Fruit fly (Drosophila melanogaster) whole organism, embryonic: Measurements from ENCODE around the gene NT1.

ENCODE experiments used
- Ada2b ChIP-seq: fragments of 200-800 bp; sonication (Bioruptor generic); IDR thresholded peaks from 2 replicates; pipeline ENCODE4 v1.3.6; 2022; ENCODE audit warnings: missing biosample characterization, missing genetic modification characterization
- Blimp-1 ChIP-seq: fragments of 200-800 bp; sonication (Bioruptor generic); optimal IDR thresholded peaks from 3 replicates; lab custom pipeline; 2018; ENCODE audit warnings: missing biosample characterization, missing genetic modification characterization, mild to moderate bottlenecking, moderate library complexity, missing genetic modification reagents
- CG10209 ChIP-seq: fragments of 200-800 bp; sonication (Bioruptor generic); optimal IDR thresholded peaks from 3 replicates; lab custom pipeline; 2017; ENCODE audit warnings: missing biosample characterization, mild to moderate bottlenecking, missing genetic modification characterization, missing genetic modification reagents
- CG1024 ChIP-seq: fragments of 200-800 bp; sonication (Bioruptor generic); IDR thresholded peaks from 2 replicates; pipeline ENCODE4 v1.3.6; 2022; ENCODE audit warnings: missing biosample characterization, missing genetic modification characterization
- CG10462 ChIP-seq: fragments of 200-800 bp; sonication (Bioruptor generic); optimal IDR thresholded peaks from 2 replicates; lab custom pipeline; 2016; ENCODE audit warnings: missing biosample characterization, missing genetic modification characterization
- CG10565 ChIP-seq: fragments of 200-800 bp; sonication (Bioruptor generic); optimal IDR thresholded peaks from 3 replicates; lab custom pipeline; 2016; ENCODE audit warnings: missing biosample characterization, mild to moderate bottlenecking, missing genetic modification characterization
- CG11085 ChIP-seq: fragments of 200-800 bp; sonication (Bioruptor generic); IDR thresholded peaks from 2 replicates; pipeline ENCODE4 v1.3.6; 2022; ENCODE audit warnings: missing biosample characterization, missing genetic modification characterization
- CG11560 ChIP-seq: fragments of 200-800 bp; sonication (Bioruptor generic); IDR thresholded peaks from 3 replicates; pipeline ENCODE4 v1.3.6; 2022; ENCODE audit warnings: missing biosample characterization, missing genetic modification characterization
- CG12155 ChIP-seq: fragments of 200-800 bp; sonication (Bioruptor generic); optimal IDR thresholded peaks from 3 replicates; lab custom pipeline; 2016; ENCODE audit warnings: missing biosample characterization, missing genetic modification characterization
- CG12219 ChIP-seq: fragments of 200-800 bp; sonication (Bioruptor generic); optimal IDR thresholded peaks from 3 replicates; lab custom pipeline; 2018; ENCODE audit warnings: missing biosample characterization, mild to moderate bottlenecking, missing genetic modification characterization
- CG12659 ChIP-seq: fragments of 200-800 bp; sonication (Bioruptor generic); optimal IDR thresholded peaks from 3 replicates; lab custom pipeline; 2017; ENCODE audit warnings: mild to moderate bottlenecking, missing biosample characterization, missing genetic modification reagents, missing genetic modification characterization
- CG12769 ChIP-seq: fragments of 200-800 bp; sonication (Bioruptor generic); optimal IDR thresholded peaks from 2 replicates; lab custom pipeline; 2019; ENCODE audit warnings: missing biosample characterization, mild to moderate bottlenecking, missing genetic modification characterization, moderate library complexity
- CG13894 ChIP-seq: fragments of 200-800 bp; sonication (Bioruptor generic); optimal IDR thresholded peaks from 3 replicates; lab custom pipeline; 2018; ENCODE audit warnings: missing biosample characterization, mild to moderate bottlenecking, missing genetic modification characterization, moderate library complexity
- CG14014 ChIP-seq: fragments of 200-800 bp; sonication (Bioruptor generic); IDR thresholded peaks from 2 replicates; pipeline ENCODE4 v1.3.6; 2022; ENCODE audit warnings: missing biosample characterization, missing genetic modification characterization
- CG14441 ChIP-seq: fragments of 200-800 bp; sonication (Bioruptor generic); IDR thresholded peaks from 2 replicates; pipeline ENCODE4 v1.3.6; 2022; ENCODE audit warnings: missing biosample characterization, missing genetic modification characterization
- CG14667 ChIP-seq: fragments of 200-800 bp; sonication (Bioruptor generic); IDR thresholded peaks from 2 replicates; pipeline ENCODE4 v1.3.6; 2022; ENCODE audit warnings: missing biosample characterization, missing genetic modification characterization
- CG1603 ChIP-seq: fragments of 200-800 bp; sonication (Bioruptor generic); optimal IDR thresholded peaks from 2 replicates; lab custom pipeline; 2019; ENCODE audit warnings: missing biosample characterization, mild to moderate bottlenecking, missing genetic modification characterization, moderate library complexity
- CG16779 ChIP-seq: fragments of 200-800 bp; sonication (Bioruptor generic); IDR thresholded peaks from 2 replicates; pipeline ENCODE4 v1.3.6; 2022; ENCODE audit warnings: missing biosample characterization, missing genetic modification characterization
- CG17359 ChIP-seq: fragments of 200-800 bp; sonication (Bioruptor generic); optimal IDR thresholded peaks from 3 replicates; lab custom pipeline; 2018; ENCODE audit warnings: missing biosample characterization, mild to moderate bottlenecking, missing genetic modification characterization, moderate library complexity
- CG18619 ChIP-seq: fragments of 200-800 bp; sonication (Bioruptor generic); optimal IDR thresholded peaks from 3 replicates; lab custom pipeline; 2017; ENCODE audit warnings: missing biosample characterization, mild to moderate bottlenecking, missing genetic modification characterization
- CG3995 ChIP-seq: fragments of 200-800 bp; sonication (Bioruptor generic); optimal IDR thresholded peaks from 3 replicates; lab custom pipeline; 2016; ENCODE audit warnings: missing biosample characterization, missing genetic modification characterization
- CG43689 ChIP-seq: fragments of 200-800 bp; sonication (Bioruptor generic); IDR thresholded peaks from 2 replicates; pipeline ENCODE4 v1.3.6; 2022; ENCODE audit warnings: missing biosample characterization, missing genetic modification characterization
- CHES-1-like ChIP-seq: fragments of 200-800 bp; sonication (Bioruptor generic); optimal IDR thresholded peaks from 2 replicates; lab custom pipeline; 2016; ENCODE audit warnings: missing biosample characterization, missing genetic modification characterization
- D19A ChIP-seq: fragments of 200-800 bp; optimal IDR thresholded peaks from 3 replicates; lab custom pipeline; 2019; ENCODE audit warnings: missing biosample characterization, mild to moderate bottlenecking, missing genetic modification characterization, moderate library complexity
- Gsc ChIP-seq: fragments of 200-800 bp; sonication (Bioruptor generic); IDR thresholded peaks from 2 replicates; pipeline ENCODE4 v1.3.6; 2022; ENCODE audit warnings: missing biosample characterization, missing genetic modification characterization
- Hsf ChIP-seq: fragments of 200-800 bp; sonication (Bioruptor generic); optimal IDR thresholded peaks from 3 replicates; lab custom pipeline; 2016; ENCODE audit warnings: missing biosample characterization, missing genetic modification characterization
- MESR4 ChIP-seq: fragments of 200-800 bp; sonication (Bioruptor generic); optimal IDR thresholded peaks from 2 replicates; lab custom pipeline; 2018; ENCODE audit warnings: missing biosample characterization, mild to moderate bottlenecking, missing genetic modification characterization, moderate library complexity
- Max ChIP-seq: fragments of 200-800 bp; sonication (Bioruptor generic); optimal IDR thresholded peaks from 2 replicates; lab custom pipeline; 2016; ENCODE audit warnings: missing biosample characterization, mild to moderate bottlenecking, missing genetic modification characterization
- Optix ChIP-seq: fragments of 200-800 bp; sonication (Bioruptor generic); IDR thresholded peaks from 3 replicates; pipeline ENCODE4 v1.3.6; 2022; ENCODE audit warnings: missing biosample characterization, missing genetic modification characterization
- PHDP ChIP-seq: fragments of 200-800 bp; sonication (Bioruptor generic); optimal IDR thresholded peaks from 3 replicates; lab custom pipeline; 2018; ENCODE audit warnings: missing biosample characterization, mild to moderate bottlenecking, missing genetic modification characterization, moderate library complexity
- Sox102F ChIP-seq: fragments of 200-800 bp; sonication (Bioruptor generic); optimal IDR thresholded peaks from 2 replicates; lab custom pipeline; 2018; ENCODE audit warnings: missing biosample characterization, mild to moderate bottlenecking, missing genetic modification characterization, moderate library complexity
- Usf ChIP-seq: fragments of 200-800 bp; sonication (Bioruptor generic); optimal IDR thresholded peaks from 2 replicates; lab custom pipeline; 2017; ENCODE audit warnings: missing genotype, missing biosample characterization, missing genetic modification characterization
- Xrp1 ChIP-seq: fragments of 200-800 bp; sonication (Bioruptor generic); IDR thresholded peaks from 2 replicates; pipeline ENCODE4 v1.3.6; 2022; ENCODE audit warnings: missing biosample characterization, missing genetic modification characterization
- ase ChIP-seq: fragments of 200-800 bp; sonication (Bioruptor generic); IDR thresholded peaks from 3 replicates; pipeline ENCODE4 v1.3.6; 2022; ENCODE audit warnings: missing biosample characterization, missing genetic modification characterization
- bcd ChIP-seq: fragments of 200-800 bp; sonication (Bioruptor generic); optimal IDR thresholded peaks from 2 replicates; lab custom pipeline; 2017; ENCODE audit warnings: missing biosample characterization, mild to moderate bottlenecking, missing genetic modification characterization
- bigmax ChIP-seq: fragments of 200-800 bp; sonication (Bioruptor generic); optimal IDR thresholded peaks from 2 replicates; lab custom pipeline; 2018; ENCODE audit warnings: missing biosample characterization, mild to moderate bottlenecking, missing genetic modification characterization
- bowl ChIP-seq: fragments of 200-800 bp; sonication (Bioruptor generic); IDR thresholded peaks from 2 replicates; pipeline ENCODE4 v1.3.6; 2022; ENCODE audit warnings: missing biosample characterization, missing genetic modification characterization
- cas ChIP-seq: fragments of 200-800 bp; sonication (Bioruptor generic); IDR thresholded peaks from 2 replicates; pipeline ENCODE4 v1.3.6; 2022; ENCODE audit warnings: missing biosample characterization, missing genetic modification characterization
- chinmo ChIP-seq: fragments of 200-800 bp; sonication (Bioruptor generic); IDR thresholded peaks from 4 replicates; pipeline ENCODE4 v1.3.6; 2022; ENCODE audit warnings: missing biosample characterization, missing genetic modification characterization; ENCODE audit not compliant: partially characterized antibody
- crc ChIP-seq: fragments of 200-800 bp; sonication (Bioruptor generic); optimal IDR thresholded peaks from 2 replicates; lab custom pipeline; 2016; ENCODE audit warnings: missing biosample characterization, missing genetic modification characterization
- eve ChIP-seq, 2 experiments: fragments of >200 bp; optimal IDR thresholded peaks; 2 replicates each; lab custom pipeline; 2017; ENCODE audit warnings: missing biosample characterization in 2 of 2, missing genetic modification characterization in 2 of 2
- fd3F ChIP-seq: fragments of 200-800 bp; sonication (Bioruptor generic); optimal IDR thresholded peaks from 2 replicates; lab custom pipeline; 2018; ENCODE audit warnings: missing biosample characterization, mild to moderate bottlenecking, missing genetic modification characterization, moderate library complexity
- fd64A ChIP-seq: fragments of 200-800 bp; sonication (Bioruptor generic); optimal IDR thresholded peaks from 3 replicates; lab custom pipeline; 2018; ENCODE audit warnings: missing biosample characterization, mild to moderate bottlenecking, missing genetic modification characterization
- gsb ChIP-seq: fragments of 200-800 bp; sonication (Bioruptor generic); IDR thresholded peaks from 2 replicates; pipeline ENCODE4 v1.3.6; 2022; ENCODE audit warnings: missing biosample characterization, missing genetic modification characterization
- gsb-n ChIP-seq: fragments of 200-800 bp; sonication (Bioruptor generic); optimal IDR thresholded peaks from 3 replicates; lab custom pipeline; 2018; ENCODE audit warnings: missing biosample characterization, mild to moderate bottlenecking, missing genetic modification characterization
- hkb ChIP-seq, 2 experiments: fragments of 200-800 bp in 1 of 2; fragments of >200 bp in 1 of 2; sonication (Bioruptor generic) in 1 of 2; IDR thresholded peaks in 1 of 2; optimal IDR thresholded peaks in 1 of 2; 2 replicates each; pipeline versions ENCODE4 v1.3.6 to Lab custom; 2017 to 2022; ENCODE audit warnings: missing biosample characterization in 1 of 2, missing genetic modification characterization in 1 of 2
- kni ChIP-seq: fragments of 200-800 bp; sonication (Bioruptor generic); optimal IDR thresholded peaks from 3 replicates; lab custom pipeline; 2017; ENCODE audit warnings: mild to moderate bottlenecking, missing biosample characterization, missing genetic modification reagents, missing genetic modification characterization
- mirr ChIP-seq: fragments of 200-800 bp; sonication (Bioruptor generic); optimal IDR thresholded peaks from 3 replicates; lab custom pipeline; 2018; ENCODE audit warnings: missing biosample characterization, mild to moderate bottlenecking, missing genetic modification characterization
- odd ChIP-seq: fragments of 200-800 bp; sonication (Bioruptor generic); optimal IDR thresholded peaks from 2 replicates; lab custom pipeline; 2017; ENCODE audit warnings: missing biosample characterization, mild to moderate bottlenecking, missing genetic modification characterization
- onecut ChIP-seq: fragments of 200-800 bp; sonication (Bioruptor generic); IDR thresholded peaks from 2 replicates; pipeline ENCODE4 v1.3.6; 2022; ENCODE audit warnings: missing biosample characterization, missing genetic modification characterization

Gene NT1

dm6 chr3L:4521809-4522208 is 13.6 kb upstream of the NT1 start:
- TF ChIP-seq D19A (tag; lab: Kevin White, UChicago): no peak
- TF ChIP-seq CG1603 (tag; lab: Kevin White, UChicago): peak; percentile 20
- peak; percentile 41 for TF ChIP-seq onecut (GFP tag; lab: Robert Waterston, UW)
- TF ChIP-seq CG14667 (GFP tag; lab: Robert Waterston, UW): peak; percentile 15; the same call in 1 of the 2 replicates
- TF ChIP-seq CG10462 (GFP tag; lab: Kevin White, UChicago): no peak
- TF ChIP-seq Usf: no peak
- peak; percentile 53 for TF ChIP-seq fd3F (GFP tag; lab: Kevin White, UChicago)
- peak; percentile 81 for TF ChIP-seq CG12769 (tag; lab: Kevin White, UChicago)
- TF ChIP-seq Ada2b (GFP tag; lab: Robert Waterston, UW): 0 out of 2 replicates have a peak, but pooled peaks have one; percentile 17
- TF ChIP-seq CG3995: no peak
- TF ChIP-seq hkb (optimal IDR thresholded peaks at IDR 0.05; lab: Kevin White, UChicago): no peak
- TF ChIP-seq hkb (GFP tag; IDR thresholded peaks at IDR 0.05; lab: Robert Waterston, UW): peak; percentile 76
- TF ChIP-seq CG14441 (GFP tag; lab: Robert Waterston, UW): peak; percentile 34; the same call in 1 of the 2 replicates
- peak; percentile 41; the same call in 1 of the 2 replicates for TF ChIP-seq CG14014 (GFP tag; lab: Robert Waterston, UW)
- peak; percentile 55 for TF ChIP-seq Xrp1 (GFP tag; lab: Robert Waterston, UW)
- peak; percentile 48; the same call in 1 of the 2 replicates for TF ChIP-seq CG11085
- no peak for TF ChIP-seq Optix (GFP tag; lab: Robert Waterston, UW)
- TF ChIP-seq kni: no peak
- TF ChIP-seq cas (GFP tag; lab: Robert Waterston, UW): no peak
- TF ChIP-seq CG17359 (tag; lab: Kevin White, UChicago): peak; percentile 28
- peak; percentile 47 for TF ChIP-seq odd
- peak; percentile 2 for TF ChIP-seq Sox102F
- TF ChIP-seq Hsf (GFP tag; lab: Kevin White, UChicago): no peak
- TF ChIP-seq CG18619 (GFP tag; lab: Kevin White, UChicago): peak; percentile 3
- TF ChIP-seq CHES-1-like (GFP tag; lab: Kevin White, UChicago): no peak
- no peak for TF ChIP-seq CG11560 (tag; lab: Robert Waterston, UW)
- peak; percentile 10 for TF ChIP-seq Blimp-1 (GFP tag; lab: Kevin White, UChicago)
- no peak for TF ChIP-seq CG43689 (GFP tag; lab: Robert Waterston, UW)
- TF ChIP-seq eve (GFP tag; optimal IDR thresholded peaks at IDR 0.05; lab: Kevin White, UChicago): peak in 1 of 2 experiments; percentile 43
- peak; percentile 29; the same call in 1 of the 2 replicates for TF ChIP-seq bowl (GFP tag; lab: Robert Waterston, UW)
- peak; percentile 30 for TF ChIP-seq CG13894
- TF ChIP-seq ase (GFP tag; lab: Robert Waterston, UW): no peak
- TF ChIP-seq MESR4 (GFP tag; lab: Kevin White, UChicago): no peak
- peak; percentile 23 for TF ChIP-seq Max (GFP tag; lab: Kevin White, UChicago)
- no peak for TF ChIP-seq Gsc
- TF ChIP-seq CG10565 (GFP tag; lab: Kevin White, UChicago): no peak
- TF ChIP-seq bigmax (GFP tag; lab: Kevin White, UChicago): no peak
- TF ChIP-seq CG10209 (GFP tag; lab: Kevin White, UChicago): peak; percentile 47
- peak; percentile 49 for TF ChIP-seq crc (GFP tag; lab: Kevin White, UChicago)
- TF ChIP-seq CG12219 (GFP tag; lab: Kevin White, UChicago): peak; percentile 36
- TF ChIP-seq chinmo (GFP tag; lab: Robert Waterston, UW): peak; percentile 39; the same call in 1 of the 4 replicates
- TF ChIP-seq PHDP: peak; percentile 64
- TF ChIP-seq gsb: peak; percentile 66
- TF ChIP-seq gsb-n: peak; percentile 18
- peak; percentile 50 for TF ChIP-seq mirr
- TF ChIP-seq bcd: peak; percentile 29
- no peak for TF ChIP-seq CG1024 (GFP tag; lab: Robert Waterston, UW)
- TF ChIP-seq fd64A (GFP tag; lab: Kevin White, UChicago): peak; percentile 25
- no peak for TF ChIP-seq CG16779
- peak; percentile 4 for TF ChIP-seq CG12659
- TF ChIP-seq CG12155 (GFP tag; lab: Kevin White, UChicago): no peak
